Worm (Caenorhabditis elegans) whole organism, mixed stage, embryonic: ENCODE measurements around the gene W09D6.1.

Experiments used
- M03D4.4 ChIP-seq: sonication (generic microtip); optimal IDR thresholded peaks from 2 replicates; lab custom pipeline; 2017; ENCODE audit warnings: mild to moderate bottlenecking, missing genetic modification characterization, missing compliant biosample characterization
- bed-3 ChIP-seq: fragments of 200-800 bp; sonication (Bioruptor generic); optimal IDR thresholded peaks from 3 replicates; lab custom pipeline; 2018; ENCODE audit warnings: mild to moderate bottlenecking, missing genetic modification characterization, moderate library complexity, missing compliant biosample characterization
- ceh-39 ChIP-seq: fragments of 150-350 bp; optimal IDR thresholded peaks from 2 replicates; lab custom pipeline; 2014; ENCODE audit warnings: missing biosample characterization, missing genetic modification characterization
- ceh-43 ChIP-seq: fragments of 200-800 bp; sonication (Bioruptor generic); optimal IDR thresholded peaks from 2 replicates; lab custom pipeline; 2018; ENCODE audit warnings: mild to moderate bottlenecking, missing genetic modification characterization, moderate library complexity, missing compliant biosample characterization
- ceh-83 ChIP-seq: fragments of 200-800 bp; sonication (Bioruptor generic); optimal IDR thresholded peaks from 2 replicates; lab custom pipeline; 2018; ENCODE audit warnings: mild to moderate bottlenecking, missing genetic modification characterization, missing compliant biosample characterization
- ces-1 ChIP-seq: fragments of 150-350 bp; optimal IDR thresholded peaks from 2 replicates; lab custom pipeline; 2014; ENCODE audit warnings: missing biosample characterization, missing genetic modification reagents, missing genetic modification characterization
- cnd-1 ChIP-seq: fragments of 200-800 bp; sonication (Bioruptor generic); optimal IDR thresholded peaks from 2 replicates; lab custom pipeline; 2018; ENCODE audit warnings: mild to moderate bottlenecking, missing genetic modification characterization, missing compliant biosample characterization
- drap-1 ChIP-seq: fragments of 200-800 bp; sonication (Bioruptor generic); optimal IDR thresholded peaks from 3 replicates; lab custom pipeline; 2018; ENCODE audit warnings: mild to moderate bottlenecking, missing genetic modification characterization, missing compliant biosample characterization
- elt-1 ChIP-seq: sonication (generic microtip); optimal IDR thresholded peaks from 2 replicates; lab custom pipeline; 2017; ENCODE audit warnings: missing genetic modification characterization, mild to moderate bottlenecking, missing compliant biosample characterization, antibody characterized with exemption, moderate library complexity, borderline replicate concordance; ENCODE audit not compliant: insufficient read depth
- elt-3 ChIP-seq: fragments of 150-350 bp; optimal IDR thresholded peaks from 2 replicates; lab custom pipeline; 2014; ENCODE audit warnings: missing biosample characterization, missing genetic modification characterization
- flh-1 ChIP-seq: fragments of 200-800 bp; sonication (Bioruptor generic); optimal IDR thresholded peaks from 2 replicates; lab custom pipeline; 2018; ENCODE audit warnings: mild to moderate bottlenecking, missing genetic modification characterization, moderate library complexity, missing compliant biosample characterization
- ham-2 ChIP-seq: fragments of 200-800 bp; sonication (Bioruptor generic); optimal IDR thresholded peaks from 2 replicates; lab custom pipeline; 2018; ENCODE audit warnings: mild to moderate bottlenecking, missing genetic modification characterization, missing compliant biosample characterization
- hlh-1 ChIP-seq: fragments of 150-350 bp; optimal IDR thresholded peaks from 2 replicates; lab custom pipeline; 2014; ENCODE audit warnings: missing biosample characterization, missing genetic modification reagents, missing genetic modification characterization
- lin-13 ChIP-seq: fragments of 150-350 bp; optimal IDR thresholded peaks from 2 replicates; lab custom pipeline; 2014; ENCODE audit warnings: missing biosample characterization, missing genetic modification characterization
- lin-32 ChIP-seq: fragments of 200-800 bp; sonication (Bioruptor generic); optimal IDR thresholded peaks from 2 replicates; lab custom pipeline; 2018; ENCODE audit warnings: mild to moderate bottlenecking, missing genetic modification characterization, missing compliant biosample characterization
- lsy-2 ChIP-seq: fragments of 150-350 bp; optimal IDR thresholded peaks from 2 replicates; lab custom pipeline; 2014; ENCODE audit warnings: missing biosample characterization, missing genetic modification characterization
- mab-5 ChIP-seq: fragments of 150-350 bp; optimal IDR thresholded peaks from 2 replicates; lab custom pipeline; 2014; ENCODE audit warnings: missing biosample characterization, missing genetic modification characterization
- mls-2 ChIP-seq: sonication (generic microtip); optimal IDR thresholded peaks from 2 replicates; lab custom pipeline; 2016; ENCODE audit warnings: mild to moderate bottlenecking, missing genetic modification characterization, moderate library complexity, missing compliant biosample characterization
- nhr-12 ChIP-seq: fragments of 150-350 bp; optimal IDR thresholded peaks from 2 replicates; lab custom pipeline; 2014; ENCODE audit warnings: missing biosample characterization, missing genetic modification characterization
- nhr-2 ChIP-seq: fragments of 150-350 bp; optimal IDR thresholded peaks from 2 replicates; lab custom pipeline; 2014; ENCODE audit warnings: missing biosample characterization, missing genetic modification characterization
- nhr-237 ChIP-seq: fragments of 150-350 bp; optimal IDR thresholded peaks from 2 replicates; lab custom pipeline; 2014; ENCODE audit warnings: missing biosample characterization, missing genetic modification characterization
- nhr-76 ChIP-seq: sonication (generic microtip); optimal IDR thresholded peaks from 2 replicates; lab custom pipeline; 2017; ENCODE audit warnings: missing biosample characterization, missing genetic modification characterization
- pha-4 ChIP-seq: fragments of 150-350 bp; optimal IDR thresholded peaks from 2 replicates; lab custom pipeline; 2018; ENCODE audit warnings: missing biosample characterization, missing genetic modification reagents, missing genetic modification characterization
- sem-2 ChIP-seq: fragments of 200-800 bp; sonication (Bioruptor generic); optimal IDR thresholded peaks from 2 replicates; lab custom pipeline; 2018; ENCODE audit warnings: mild to moderate bottlenecking, missing genetic modification characterization, missing compliant biosample characterization
- snpc-4 ChIP-seq: fragments of 150-350 bp; optimal IDR thresholded peaks from 2 replicates; lab custom pipeline; 2014; ENCODE audit warnings: missing biosample characterization, missing genetic modification characterization
- sptf-1 ChIP-seq: sonication (generic microtip); optimal IDR thresholded peaks from 2 replicates; lab custom pipeline; 2017; ENCODE audit warnings: mild to moderate bottlenecking, missing genetic modification characterization, moderate library complexity, missing compliant biosample characterization
- tbx-8 ChIP-seq: fragments of 200-800 bp; sonication (Bioruptor generic); optimal IDR thresholded peaks from 2 replicates; lab custom pipeline; 2018; ENCODE audit warnings: mild to moderate bottlenecking, missing genetic modification characterization, moderate library complexity, missing compliant biosample characterization
- unc-120 ChIP-seq: sonication (generic microtip); optimal IDR thresholded peaks from 2 replicates; lab custom pipeline; 2017; ENCODE audit warnings: missing genetic modification characterization, missing compliant biosample characterization; ENCODE audit not compliant: poor library complexity, severe bottlenecking
- unc-62 ChIP-seq: fragments of 150-350 bp; optimal IDR thresholded peaks from 2 replicates; lab custom pipeline; 2014; ENCODE audit warnings: missing biosample characterization, missing genetic modification reagents, missing genetic modification characterization
- zip-8 ChIP-seq: fragments of 150-350 bp; optimal IDR thresholded peaks from 2 replicates; lab custom pipeline; 2014; ENCODE audit warnings: missing biosample characterization, missing genetic modification characterization
- ztf-11 ChIP-seq: fragments of 150-350 bp; optimal IDR thresholded peaks from 2 replicates; lab custom pipeline; 2014; ENCODE audit warnings: missing biosample characterization, missing genetic modification characterization

Gene W09D6.1

ce11 chrIII:11050658-11051118 lies 18.0 kb upstream of the W09D6.1 start:
- TF ChIP-seq unc-120 (tag; lab: Kevin White, UChicago) (no peak), sptf-1 (tag; lab: Kevin White, UChicago) (no peak), unc-62 (GFP tag; lab: Kevin White, UChicago) (no peak), ceh-39 (no peak)

ce11 chrIII:11053603-11054002 lies 15.1 kb upstream of the W09D6.1 start:
- TF ChIP-seq M03D4.4 (tag; lab: Kevin White, UChicago) (no peak), ceh-43 (GFP tag; lab: Kevin White, UChicago) (no peak), lin-13 (tag; lab: Kevin White, UChicago) (no peak), elt-3 (no peak)

- TF ChIP-seq mab-5 (tag; lab: Kevin White, UChicago) = no peak
- TF ChIP-seq unc-120 (tag; lab: Kevin White, UChicago) = no peak
- TF ChIP-seq, all 35 proteins: peak for 0
These were observed 14.6 kb upstream of the W09D6.1 start for ce11 chrIII:11054032-11054431.

DNA sequence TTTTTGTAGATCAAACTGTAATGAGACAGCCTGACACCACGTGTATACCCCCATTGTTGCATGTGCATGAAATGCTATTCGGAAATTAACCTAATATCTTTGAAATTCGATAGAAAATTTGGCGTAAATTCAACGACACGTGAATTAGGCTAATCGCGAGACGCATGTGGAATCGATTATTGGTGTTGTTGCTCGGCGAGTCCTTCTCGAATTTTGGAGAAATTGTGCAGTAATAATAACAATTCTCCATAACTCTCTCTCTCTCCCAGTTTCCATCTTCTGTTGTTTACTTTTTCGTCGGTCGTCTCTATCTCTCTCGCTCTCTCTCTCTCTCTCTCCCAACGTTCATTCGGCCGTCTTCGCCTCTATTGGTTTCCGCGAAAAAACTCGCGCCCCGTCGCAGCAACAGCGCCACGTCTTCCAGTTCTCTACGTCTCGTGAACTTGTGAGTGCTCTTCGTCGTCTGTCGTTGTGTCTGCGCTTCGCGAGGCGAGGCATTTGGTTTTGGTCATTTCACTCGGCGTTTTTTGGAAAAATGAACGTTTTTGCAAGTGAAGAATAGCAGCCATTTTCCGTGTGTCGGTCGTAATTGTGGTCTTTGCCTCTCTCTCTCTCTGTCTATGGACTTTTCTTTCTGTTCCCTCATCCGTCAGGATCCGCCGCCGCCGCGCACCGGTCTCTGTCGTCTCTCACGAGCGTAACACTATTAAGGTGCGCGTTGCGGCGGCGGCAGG lies 14.0 kb upstream of the W09D6.1 start:
- TF ChIP-seq ceh-43 (GFP tag; lab: Kevin White, UChicago) (no peak), hlh-1 (tag; lab: Kevin White, UChicago) (no peak), sptf-1 (tag; lab: Kevin White, UChicago) (no peak), ham-2 (GFP tag; lab: Kevin White, UChicago) (no peak), nhr-237 (tag; lab: Kevin White, UChicago) (no peak), ces-1 (GFP tag; lab: Kevin White, UChicago) (peak; percentile 11), drap-1 (no peak), ceh-39 (no peak), pha-4 (tag; lab: Kevin White, UChicago) (peak; percentile 80), cnd-1 (tag; lab: Kevin White, UChicago) (no peak), flh-1 (no peak), nhr-2 (tag; lab: Kevin White, UChicago) (no peak), ztf-11 (no peak), sem-2 (no peak), unc-120 (tag; lab: Kevin White, UChicago) (no peak), unc-62 (GFP tag; lab: Kevin White, UChicago) (no peak), M03D4.4 (tag; lab: Kevin White, UChicago) (no peak), nhr-76 (tag; lab: Kevin White, UChicago) (no peak), nhr-12 (no peak), bed-3 (GFP tag; lab: Kevin White, UChicago) (no peak), tbx-8 (no peak), ceh-83 (GFP tag; lab: Kevin White, UChicago) (no peak), lsy-2 (tag; lab: Kevin White, UChicago) (no peak), snpc-4 (tag; lab: Kevin White, UChicago) (no peak), lin-32 (GFP tag; lab: Kevin White, UChicago) (peak; percentile 27), mls-2 (tag; lab: Kevin White, UChicago) (no peak)

ce11 chrIII:11059775-11060174 lies 8.9 kb upstream of the W09D6.1 start:
- TF ChIP-seq flh-1 = no peak
- no peak for TF ChIP-seq lsy-2 (tag; lab: Kevin White, UChicago)
- no peak for TF ChIP-seq nhr-237 (tag; lab: Kevin White, UChicago)
- no peak for TF ChIP-seq M03D4.4 (tag; lab: Kevin White, UChicago)
- no peak for TF ChIP-seq lin-13 (tag; lab: Kevin White, UChicago)
- no peak for TF ChIP-seq bed-3 (GFP tag; lab: Kevin White, UChicago)
- TF ChIP-seq hlh-1 (tag; lab: Kevin White, UChicago) = no peak
- no peak for TF ChIP-seq elt-1 (tag; lab: Kevin White, UChicago)
- no peak for TF ChIP-seq zip-8
- TF ChIP-seq mab-5 (tag; lab: Kevin White, UChicago) = no peak
- no peak for TF ChIP-seq ceh-39
- TF ChIP-seq cnd-1 (tag; lab: Kevin White, UChicago) = no peak
- no peak for TF ChIP-seq sptf-1 (tag; lab: Kevin White, UChicago)
- TF ChIP-seq ceh-43 (GFP tag; lab: Kevin White, UChicago) = no peak
